Fruit fly (Drosophila melanogaster) whole organism, embryonic: Measurements from ENCODE around the gene Glos.
A peak's percentile ranks its signal among the peaks of the same experiment; 100 is the strongest.

Experiments
- Abd-B ChIP-seq: fragments of 200-800 bp; sonication (Bioruptor generic); optimal IDR thresholded peaks from 2 replicates; lab custom pipeline; 2018; ENCODE audit warnings: missing biosample characterization, mild to moderate bottlenecking, missing genetic modification characterization, moderate library complexity
- Adf1 ChIP-seq: fragments of 200-800 bp; sonication (Bioruptor generic); IDR thresholded peaks from 2 replicates; pipeline ENCODE4 v1.3.6; 2022; ENCODE audit warnings: missing biosample characterization, missing genetic modification characterization
- Atf6 ChIP-seq: fragments of 200-800 bp; sonication (Bioruptor generic); IDR thresholded peaks from 2 replicates; pipeline ENCODE4 v1.3.6; 2022; ENCODE audit warnings: missing biosample characterization, missing genetic modification characterization
- CG10654 ChIP-seq: fragments of 200-800 bp; sonication (Bioruptor generic); optimal IDR thresholded peaks from 2 replicates; lab custom pipeline; 2016; ENCODE audit warnings: missing biosample characterization, missing genetic modification characterization
- CG11085 ChIP-seq: fragments of 200-800 bp; sonication (Bioruptor generic); IDR thresholded peaks from 2 replicates; pipeline ENCODE4 v1.3.6; 2022; ENCODE audit warnings: missing biosample characterization, missing genetic modification characterization
- CG13424 ChIP-seq: fragments of 200-800 bp; sonication (Bioruptor generic); optimal IDR thresholded peaks from 2 replicates; lab custom pipeline; 2019; ENCODE audit warnings: missing biosample characterization, mild to moderate bottlenecking, missing genetic modification characterization, moderate library complexity
- CG14441 ChIP-seq: fragments of 200-800 bp; sonication (Bioruptor generic); IDR thresholded peaks from 2 replicates; pipeline ENCODE4 v1.3.6; 2022; ENCODE audit warnings: missing biosample characterization, missing genetic modification characterization
- CG14710 ChIP-seq: fragments of 200-800 bp; sonication (Bioruptor generic); optimal IDR thresholded peaks from 3 replicates; lab custom pipeline; 2019; ENCODE audit warnings: missing biosample characterization, mild to moderate bottlenecking, missing genetic modification characterization, moderate library complexity
- CG15514 ChIP-seq: fragments of 200-800 bp; sonication (Bioruptor generic); optimal IDR thresholded peaks from 3 replicates; lab custom pipeline; 2017; ENCODE audit warnings: missing biosample characterization, missing genetic modification characterization, mild to moderate bottlenecking, moderate library complexity, missing genetic modification reagents
- CG15696 ChIP-seq: fragments of 200-800 bp; sonication (Bioruptor generic); optimal IDR thresholded peaks from 2 replicates; lab custom pipeline; 2019; ENCODE audit warnings: missing biosample characterization, mild to moderate bottlenecking, missing genetic modification characterization, moderate library complexity
- CG17359 ChIP-seq: fragments of 200-800 bp; sonication (Bioruptor generic); optimal IDR thresholded peaks from 3 replicates; lab custom pipeline; 2018; ENCODE audit warnings: missing biosample characterization, mild to moderate bottlenecking, missing genetic modification characterization, moderate library complexity
- CG2116 ChIP-seq: fragments of 200-800 bp; sonication (Bioruptor generic); optimal IDR thresholded peaks from 3 replicates; lab custom pipeline; 2018; ENCODE audit warnings: missing biosample characterization, mild to moderate bottlenecking, missing genetic modification characterization
- CG2202 ChIP-seq: fragments of 200-800 bp; sonication (Bioruptor generic); optimal IDR thresholded peaks from 2 replicates; lab custom pipeline; 2018; ENCODE audit warnings: missing biosample characterization, mild to moderate bottlenecking, missing genetic modification characterization
- CG2712 ChIP-seq: fragments of 200-800 bp; optimal IDR thresholded peaks from 3 replicates; lab custom pipeline; 2019; ENCODE audit warnings: missing biosample characterization, mild to moderate bottlenecking, missing genetic modification characterization, moderate library complexity
- CG2875 ChIP-seq: fragments of 200-800 bp; sonication (Bioruptor generic); optimal IDR thresholded peaks from 2 replicates; lab custom pipeline; 2017; ENCODE audit warnings: missing biosample characterization, mild to moderate bottlenecking, missing genetic modification characterization, missing genetic modification reagents
- CG3281 ChIP-seq: fragments of 200-800 bp; sonication (Bioruptor generic); optimal IDR thresholded peaks from 3 replicates; lab custom pipeline; 2017; ENCODE audit warnings: missing biosample characterization, mild to moderate bottlenecking, missing genetic modification characterization
- CG33557 ChIP-seq: fragments of 200-800 bp; sonication (Bioruptor generic); optimal IDR thresholded peaks from 2 replicates; lab custom pipeline; 2019; ENCODE audit warnings: missing biosample characterization, mild to moderate bottlenecking, missing genetic modification characterization, moderate library complexity
- CG3407 ChIP-seq: fragments of 200-800 bp; sonication (Bioruptor generic); optimal IDR thresholded peaks from 2 replicates; lab custom pipeline; 2018; ENCODE audit warnings: missing biosample characterization, mild to moderate bottlenecking, missing genetic modification characterization
- CG6813 ChIP-seq: fragments of 200-800 bp; sonication (Bioruptor generic); optimal IDR thresholded peaks from 2 replicates; lab custom pipeline; 2017; ENCODE audit warnings: missing biosample characterization, missing genetic modification characterization, mild to moderate bottlenecking, moderate library complexity, missing genetic modification reagents
- CG8359 ChIP-seq: fragments of 200-800 bp; sonication (Bioruptor generic); optimal IDR thresholded peaks from 2 replicates; lab custom pipeline; 2017; ENCODE audit warnings: missing biosample characterization, mild to moderate bottlenecking, missing genetic modification characterization, borderline replicate concordance
- CG9437 ChIP-seq: fragments of 200-800 bp; sonication (Bioruptor generic); optimal IDR thresholded peaks from 2 replicates; lab custom pipeline; 2018; ENCODE audit warnings: missing biosample characterization, mild to moderate bottlenecking, missing genetic modification characterization
- CrebB ChIP-seq: fragments of 200-800 bp; sonication (Bioruptor generic); optimal IDR thresholded peaks from 3 replicates; lab custom pipeline; 2018; ENCODE audit warnings: missing biosample characterization, mild to moderate bottlenecking, missing genetic modification characterization
- Deaf1 ChIP-seq: fragments of 200-800 bp; optimal IDR thresholded peaks from 3 replicates; lab custom pipeline; 2019; ENCODE audit warnings: missing biosample characterization, mild to moderate bottlenecking, missing genetic modification characterization, moderate library complexity
- Drgx ChIP-seq: fragments of 200-800 bp; sonication (Bioruptor generic); IDR thresholded peaks from 2 replicates; pipeline ENCODE4 v1.3.6; 2022; ENCODE audit warnings: missing biosample characterization, missing genetic modification characterization
- H2.0 ChIP-seq: fragments of 200-800 bp; sonication (Bioruptor generic); IDR thresholded peaks from 2 replicates; pipeline ENCODE4 v1.3.6; 2022; ENCODE audit warnings: missing biosample characterization, missing genetic modification characterization
- HLH54F ChIP-seq: fragments of 200-800 bp; sonication (Bioruptor generic); optimal IDR thresholded peaks from 3 replicates; lab custom pipeline; 2016; ENCODE audit warnings: missing biosample characterization, missing genetic modification characterization
- Med ChIP-seq: fragments of 200-800 bp; sonication (Bioruptor generic); peaks from one replicate; lab custom pipeline; 2016; ENCODE audit warnings: missing biosample characterization, missing genetic modification characterization, mild to moderate bottlenecking, inconsistent platforms, moderate library complexity
- Xrp1 ChIP-seq: fragments of 200-800 bp; sonication (Bioruptor generic); IDR thresholded peaks from 2 replicates; pipeline ENCODE4 v1.3.6; 2022; ENCODE audit warnings: missing biosample characterization, missing genetic modification characterization
- bsh ChIP-seq, 2 experiments: fragments of 200-800 bp; sonication (Bioruptor generic); optimal IDR thresholded peaks; 2 replicates each; lab custom pipeline; 2017 to 2018; ENCODE audit warnings: mild to moderate bottlenecking in 2 of 2, missing biosample characterization in 2 of 2, missing genetic modification characterization in 2 of 2, moderate library complexity in 1 of 2
- ci ChIP-seq: fragments of 200-800 bp; sonication (Bioruptor generic); IDR thresholded peaks from 3 replicates; pipeline ENCODE4 v1.3.6; 2022; ENCODE audit warnings: missing biosample characterization, missing genetic modification characterization
- disco-r ChIP-seq: fragments of 200-800 bp; sonication (Bioruptor generic); optimal IDR thresholded peaks from 2 replicates; lab custom pipeline; 2016; ENCODE audit warnings: missing biosample characterization, missing genetic modification characterization
- dmrt11E ChIP-seq: fragments of 200-800 bp; sonication (Bioruptor generic); optimal IDR thresholded peaks from 3 replicates; lab custom pipeline; 2018; ENCODE audit warnings: missing biosample characterization, mild to moderate bottlenecking, missing genetic modification characterization, moderate library complexity
- fd64A ChIP-seq: fragments of 200-800 bp; sonication (Bioruptor generic); optimal IDR thresholded peaks from 3 replicates; lab custom pipeline; 2018; ENCODE audit warnings: missing biosample characterization, mild to moderate bottlenecking, missing genetic modification characterization
- fd96Cb ChIP-seq: fragments of 200-800 bp; sonication (Bioruptor generic); optimal IDR thresholded peaks from 2 replicates; lab custom pipeline; 2018; ENCODE audit warnings: missing biosample characterization, mild to moderate bottlenecking, missing genetic modification characterization, moderate library complexity
- lola ChIP-seq, 3 experiments: fragments of >200 bp in 2 of 3; fragments of 200-800 bp in 1 of 3; sonication (Bioruptor generic) in 1 of 3; optimal IDR thresholded peaks; 2 replicates each; lab custom pipeline; 2017 to 2019; ENCODE audit warnings: missing biosample characterization in 3 of 3, missing genetic modification characterization in 3 of 3, mild to moderate bottlenecking in 1 of 3, moderate library complexity in 1 of 3
- nerfin-1 ChIP-seq: fragments of 200-800 bp; sonication (Bioruptor generic); optimal IDR thresholded peaks from 3 replicates; lab custom pipeline; 2019; ENCODE audit warnings: missing biosample characterization, mild to moderate bottlenecking, missing genetic modification characterization, moderate library complexity
- org-1 ChIP-seq: fragments of 200-800 bp; sonication (Bioruptor generic); optimal IDR thresholded peaks from 2 replicates; lab custom pipeline; 2017; ENCODE audit warnings: missing biosample characterization, missing genetic modification characterization
- pan ChIP-seq, 4 experiments: fragments of >200 bp in 3 of 4; fragments of 200-800 bp in 1 of 4; sonication (Bioruptor generic) in 1 of 4; optimal IDR thresholded peaks in 3 of 4; IDR thresholded peaks in 1 of 4; 2 replicates each; pipeline versions ENCODE4 v1.3.6 to Lab custom; 2017 to 2022; ENCODE audit warnings: missing biosample characterization in 2 of 4, missing genetic modification characterization in 2 of 4, mixed read lengths in 1 of 4
- sc ChIP-seq, 3 experiments: fragments of >200 bp in 2 of 3; fragments of 200-800 bp in 1 of 3; sonication (Bioruptor generic) in 1 of 3; optimal IDR thresholded peaks; 2 replicates in 2 of 3; 3 replicates in 1 of 3; lab custom pipeline; 2017; ENCODE audit warnings: mild to moderate bottlenecking in 1 of 3, missing biosample characterization in 1 of 3, missing genetic modification characterization in 1 of 3, missing genetic modification reagents in 1 of 3
- sens ChIP-seq: fragments of 200-800 bp; sonication (Bioruptor generic); peaks from one replicate; lab custom pipeline; 2016; ENCODE audit warnings: missing biosample characterization, missing genetic modification characterization
- sens-2 ChIP-seq: fragments of 200-800 bp; sonication (Bioruptor generic); IDR thresholded peaks from 2 replicates; pipeline ENCODE4 v1.3.6; 2022; ENCODE audit warnings: missing biosample characterization, missing genetic modification characterization
- stwl ChIP-seq: fragments of 200-800 bp; sonication (Bioruptor generic); optimal IDR thresholded peaks from 3 replicates; lab custom pipeline; 2018; ENCODE audit warnings: missing biosample characterization, mild to moderate bottlenecking, missing genetic modification characterization, moderate library complexity
- wek ChIP-seq: fragments of 200-800 bp; sonication (Bioruptor generic); optimal IDR thresholded peaks from 3 replicates; lab custom pipeline; 2018; ENCODE audit warnings: missing biosample characterization, mild to moderate bottlenecking, missing genetic modification characterization, moderate library complexity

Gene Glos

dm6 chrX:3964965-3965420 lies 28.7 kb downstream of the Glos start, which contains the start of gene lva (continued):
- TF ChIP-seq HLH54F (GFP tag; lab: Kevin White, UChicago) (no peak), Atf6 (GFP tag; lab: Robert Waterston, UW) (no peak), CG3281 (GFP tag; lab: Kevin White, UChicago) (peak; percentile 87), Abd-B (GFP tag; lab: Kevin White, UChicago) (no peak), Deaf1 (tag; lab: Kevin White, UChicago) (no peak), sens-2 (GFP tag; lab: Robert Waterston, UW) (no peak), CG2116 (GFP tag; lab: Kevin White, UChicago) (peak; percentile 64), CG14441 (GFP tag; lab: Robert Waterston, UW) (no peak), CG3407 (no peak), CG9437 (GFP tag; lab: Kevin White, UChicago) (no peak), CG2875 (GFP tag; lab: Kevin White, UChicago) (no peak), H2.0 (GFP tag; lab: Robert Waterston, UW) (no peak), org-1 (GFP tag; lab: Kevin White, UChicago) (no peak)

- TF ChIP-seq CG14710 (tag; lab: Kevin White, UChicago) (peak; percentile 27), sens-2 (GFP tag; lab: Robert Waterston, UW) (no peak), bsh (GFP tag; optimal IDR thresholded peaks at IDR 0.05; lab: Kevin White, UChicago) (peak in 1 of 2 experiments; percentile 69), sc (optimal IDR thresholded peaks at IDR 0.05; lab: Kevin White, UChicago) (no peak), sc (GFP tag; optimal IDR thresholded peaks at IDR 0.05; lab: Kevin White, UChicago) (peak; percentile 34), CG2202 (tag; lab: Kevin White, UChicago) (peak; percentile 21), disco-r (GFP tag; lab: Kevin White, UChicago) (no peak), CG8359 (GFP tag; lab: Kevin White, UChicago) (no peak), fd96Cb (tag; lab: Kevin White, UChicago) (no peak), dmrt11E (peak; percentile 55), CG13424 (tag; lab: Kevin White, UChicago) (peak; percentile 2), fd64A (peak; percentile 17), Adf1 (GFP tag; lab: Robert Waterston, UW) (no peak), CG33557 (GFP tag; lab: Kevin White, UChicago) (peak; percentile 70), stwl (no peak), wek (GFP tag; lab: Kevin White, UChicago) (peak; percentile 23), pan (optimal IDR thresholded peaks at IDR 0.05; lab: Kevin White, UChicago) (no peak), pan (GFP tag; optimal IDR thresholded peaks at IDR 0.05 in 1 of 2, IDR thresholded peaks at IDR 0.05 in 1 of 2) (no peak), lola (GFP tag; optimal IDR thresholded peaks at IDR 0.05; lab: Kevin White, UChicago) (peak in 1 of 3 experiments; percentile 42), sens (GFP tag; lab: Kevin White, UChicago) (peak; percentile 85), org-1 (GFP tag; lab: Kevin White, UChicago) (peak; percentile 18), CrebB (tag; lab: Kevin White, UChicago) (peak; percentile 8), nerfin-1 (peak; percentile 27), Med (GFP tag; lab: Kevin White, UChicago) (peak; percentile 59), HLH54F (GFP tag; lab: Kevin White, UChicago) (no peak), CG10654 (no peak), CG2875 (GFP tag; lab: Kevin White, UChicago) (peak; percentile 33), Drgx (no peak), CG15514 (GFP tag; lab: Kevin White, UChicago) (no peak), CG6813 (GFP tag; lab: Kevin White, UChicago) (peak; percentile 41), CG15696 (peak; percentile 37), ci (GFP tag; lab: Robert Waterston, UW) (0 out of 3 replicates have a peak, but pooled peaks have one; percentile 38), Xrp1 (GFP tag; lab: Robert Waterston, UW) (0 out of 2 replicates have a peak, but pooled peaks have one; percentile 16), CG11085 (GFP tag; lab: Robert Waterston, UW) (no peak), CG17359 (peak; percentile 45), CG2712 (tag; lab: Kevin White, UChicago) (peak; percentile 25)
Measured at dm6 chrX:3967613-3968012, 31.3 kb downstream of the Glos start.
